Worm (Caenorhabditis elegans) whole organism, young adult: Measurements from ENCODE around the gene F37A4.5.

Experiments used
- nhr-179 ChIP-seq: sonication (generic microtip); optimal IDR thresholded peaks from 2 replicates; lab custom pipeline; 2016; ENCODE audit warnings: mild to moderate bottlenecking, missing genetic modification characterization, missing compliant biosample characterization
- tbx-9 ChIP-seq: sonication (generic microtip); optimal IDR thresholded peaks from 2 replicates; lab custom pipeline; 2016; ENCODE audit warnings: borderline replicate concordance, missing genetic modification characterization, inconsistent platforms, missing compliant biosample characterization

DNA sequence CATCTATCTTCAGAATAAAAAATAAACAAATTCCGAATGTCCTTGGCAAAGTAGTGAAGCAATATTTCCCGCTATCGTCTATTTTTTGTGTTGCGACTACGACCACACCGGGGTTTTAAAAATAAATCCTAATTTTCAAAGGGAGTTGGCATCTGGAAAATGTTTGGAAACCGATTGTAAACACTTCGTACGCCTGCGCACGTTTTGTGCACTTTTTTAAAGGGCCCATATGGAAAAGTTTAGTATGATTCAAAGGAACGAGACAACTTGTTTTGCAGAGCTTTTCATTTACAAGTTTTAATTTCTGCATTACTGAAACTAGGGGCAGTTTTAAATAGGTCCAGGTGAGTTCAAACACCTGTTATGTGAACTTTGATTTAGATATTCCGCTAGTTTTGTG, 28.4 kb downstream of the F37A4.5 start:
- TF ChIP-seq nhr-179 (tag; lab: Kevin White, UChicago) (no peak), tbx-9 (tag; lab: Kevin White, UChicago) (no peak)
